Worm (Caenorhabditis elegans) whole organism, young adult: ENCODE data around the gene pqn-41.

Experiments
- B0019.2 ChIP-seq: fragments of 200-800 bp; sonication (Bioruptor generic); conservative IDR thresholded peaks from 2 replicates; pipeline ENCODE4 v1.3.6; 2022; ENCODE audit warnings: missing genetic modification reagents, missing genetic modification characterization, missing compliant biosample characterization
- F33H1.4 ChIP-seq: fragments of 200-800 bp; sonication (Bioruptor generic); IDR thresholded peaks from 2 replicates; pipeline ENCODE4 v1.3.6; 2022; ENCODE audit warnings: missing genetic modification reagents, missing genetic modification characterization, missing compliant biosample characterization
- F49E8.2 ChIP-seq: sonication (generic microtip); optimal IDR thresholded peaks from 3 replicates; lab custom pipeline; 2017; ENCODE audit warnings: missing genetic modification characterization, mild to moderate bottlenecking, missing compliant biosample characterization, antibody characterized with exemption, moderate library complexity; ENCODE audit not compliant: insufficient read depth
- F57C9.4 ChIP-seq: sonication (generic microtip); optimal IDR thresholded peaks from 2 replicates; lab custom pipeline; 2017; ENCODE audit warnings: mild to moderate bottlenecking, missing genetic modification characterization, missing compliant biosample characterization
- Y53G8AR.9 ChIP-seq: fragments of 200-800 bp; sonication (Bioruptor generic); conservative IDR thresholded peaks from 2 replicates; pipeline ENCODE4 v1.3.6; 2022; ENCODE audit warnings: missing genetic modification reagents, missing genetic modification characterization, missing compliant biosample characterization
- Y79H2A.3 ChIP-seq: fragments of 200-800 bp; sonication (Bioruptor generic); conservative IDR thresholded peaks from 2 replicates; pipeline ENCODE4 v1.3.6; 2022; ENCODE audit warnings: missing genetic modification reagents, missing genetic modification characterization, missing compliant biosample characterization
- aptf-2 ChIP-seq: fragments of 200-800 bp; sonication (Bioruptor generic); conservative IDR thresholded peaks from 2 replicates; pipeline ENCODE4 v1.3.6; 2022; ENCODE audit warnings: missing genetic modification reagents, missing genetic modification characterization, missing compliant biosample characterization
- athp-1 ChIP-seq: sonication (generic microtip); optimal IDR thresholded peaks from 2 replicates; lab custom pipeline; 2017; ENCODE audit warnings: mild to moderate bottlenecking, missing genetic modification characterization, missing compliant biosample characterization
- cebp-1 ChIP-seq, 2 experiments: fragments of 200-800 bp in 1 of 2; sonication (Bioruptor generic) in 1 of 2; sonication (generic microtip) in 1 of 2; IDR thresholded peaks in 1 of 2; optimal IDR thresholded peaks in 1 of 2; 2 replicates each; pipeline versions ENCODE4 v1.3.6 to Lab custom; 2017 to 2022; ENCODE audit warnings: missing compliant biosample characterization in 2 of 2, missing genetic modification characterization in 2 of 2, mild to moderate bottlenecking in 1 of 2, missing genetic modification reagents in 1 of 2, moderate library complexity in 1 of 2
- cebp-2 ChIP-seq: fragments of 200-800 bp; sonication (Bioruptor generic); IDR thresholded peaks from 2 replicates; pipeline ENCODE4 v1.3.6; 2022; ENCODE audit warnings: missing genetic modification characterization, missing compliant biosample characterization
- ceh-40 ChIP-seq: fragments of 200-800 bp; sonication (Bioruptor generic); IDR thresholded peaks from 2 replicates; pipeline ENCODE4 v1.3.6; 2022; ENCODE audit warnings: missing genetic modification characterization, missing compliant biosample characterization
- ceh-91 ChIP-seq: fragments of 200-800 bp; sonication (Bioruptor generic); IDR thresholded peaks from 2 replicates; pipeline ENCODE4 v1.3.6; 2022; ENCODE audit warnings: missing genetic modification reagents, missing genetic modification characterization, missing compliant biosample characterization
- dox-1 ChIP-seq: fragments of 200-800 bp; sonication (Bioruptor generic); IDR thresholded peaks from 2 replicates; pipeline ENCODE4 v1.3.6; 2022; ENCODE audit warnings: missing genetic modification reagents, missing genetic modification characterization, missing compliant biosample characterization
- ekl-4 ChIP-seq: fragments of 200-800 bp; sonication (Bioruptor generic); IDR thresholded peaks from 2 replicates; pipeline ENCODE4 v1.3.6; 2022; ENCODE audit warnings: missing genetic modification reagents, missing genetic modification characterization, missing compliant biosample characterization
- hmg-1.2 ChIP-seq: fragments of 200-800 bp; sonication (Bioruptor generic); IDR thresholded peaks from 2 replicates; pipeline ENCODE4 v1.3.6; 2022; ENCODE audit warnings: missing genetic modification reagents, missing genetic modification characterization, missing compliant biosample characterization
- lag-1 ChIP-seq: fragments of 200-800 bp; sonication (Bioruptor generic); IDR thresholded peaks from 2 replicates; pipeline ENCODE4 v1.3.6; 2022; ENCODE audit warnings: missing genetic modification reagents, missing genetic modification characterization, missing compliant biosample characterization
- let-526 ChIP-seq: fragments of 200-800 bp; sonication (Bioruptor generic); IDR thresholded peaks from 2 replicates; pipeline ENCODE4 v1.3.6; 2022; ENCODE audit warnings: missing genetic modification reagents, missing genetic modification characterization, missing compliant biosample characterization
- lin-26 ChIP-seq: fragments of 200-800 bp; sonication (Bioruptor generic); IDR thresholded peaks from 2 replicates; pipeline ENCODE4 v1.3.6; 2022; ENCODE audit warnings: missing genetic modification reagents, missing genetic modification characterization, missing compliant biosample characterization
- lsl-1 ChIP-seq: fragments of 200-800 bp; sonication (Bioruptor generic); optimal IDR thresholded peaks from 2 replicates; lab custom pipeline; 2018; ENCODE audit warnings: mild to moderate bottlenecking, missing genetic modification characterization, moderate library complexity, missing compliant biosample characterization
- madf-3 ChIP-seq: fragments of 200-800 bp; sonication (Bioruptor generic); IDR thresholded peaks from 2 replicates; pipeline ENCODE4 v1.3.6; 2022; ENCODE audit warnings: missing genetic modification reagents, missing genetic modification characterization, missing compliant biosample characterization
- mcd-1 ChIP-seq: fragments of 200-800 bp; sonication (Bioruptor generic); IDR thresholded peaks from 2 replicates; pipeline ENCODE4 v1.3.6; 2022; ENCODE audit warnings: missing genetic modification reagents, missing genetic modification characterization, missing compliant biosample characterization
- mel-28 ChIP-seq: sonication (generic microtip); optimal IDR thresholded peaks from 2 replicates; lab custom pipeline; 2016; ENCODE audit warnings: borderline replicate concordance, mild to moderate bottlenecking, missing genetic modification characterization, missing compliant biosample characterization
- mxl-1 ChIP-seq: sonication (generic microtip); optimal IDR thresholded peaks from 2 replicates; lab custom pipeline; 2016; ENCODE audit warnings: missing genetic modification characterization, missing compliant biosample characterization
- nfya-1 ChIP-seq: sonication (generic microtip); optimal IDR thresholded peaks from 2 replicates; lab custom pipeline; 2017; ENCODE audit warnings: antibody characterized with exemption, missing compliant biosample characterization, missing genetic modification characterization, borderline replicate concordance; ENCODE audit not compliant: insufficient read depth
- rec-8 ChIP-seq, 2 experiments: sonication (generic microtip); optimal IDR thresholded peaks; 2 replicates each; lab custom pipeline; 2016; ENCODE audit warnings: mild to moderate bottlenecking in 2 of 2, missing genetic modification characterization in 2 of 2, missing genetic modification reagents in 2 of 2, missing genotype in 2 of 2, missing biosample characterization in 1 of 2, missing compliant biosample characterization in 1 of 2, moderate library complexity in 1 of 2
- sdz-38 ChIP-seq: sonication (generic microtip); optimal IDR thresholded peaks from 2 replicates; lab custom pipeline; 2016; ENCODE audit warnings: missing genotype, missing genetic modification characterization, missing compliant biosample characterization
- snpc-3.4 ChIP-seq: sonication (generic microtip); optimal IDR thresholded peaks from 2 replicates; lab custom pipeline; 2017; ENCODE audit warnings: missing genetic modification characterization, mild to moderate bottlenecking, missing compliant biosample characterization, antibody characterized with exemption, moderate library complexity, missing genotype, missing genetic modification reagents
- tbp1 ChIP-seq: fragments of 200-800 bp; sonication (Bioruptor generic); optimal IDR thresholded peaks from 2 replicates; lab custom pipeline; 2018; ENCODE audit warnings: mild to moderate bottlenecking, missing genetic modification characterization, missing compliant biosample characterization
- unc-130 ChIP-seq: sonication (generic microtip); optimal IDR thresholded peaks from 2 replicates; lab custom pipeline; 2016; ENCODE audit warnings: missing genetic modification reagents, missing genetic modification characterization, missing compliant biosample characterization
- zfh-2 ChIP-seq: fragments of 200-800 bp; sonication (Bioruptor generic); conservative IDR thresholded peaks from 2 replicates; pipeline ENCODE4 v1.3.6; 2022; ENCODE audit warnings: missing genetic modification reagents, missing genetic modification characterization, missing compliant biosample characterization
- zim-3 ChIP-seq: sonication (generic microtip); optimal IDR thresholded peaks from 2 replicates; lab custom pipeline; 2017; ENCODE audit warnings: mild to moderate bottlenecking, missing genetic modification characterization, moderate library complexity, missing compliant biosample characterization
- ztf-6 ChIP-seq: fragments of 200-800 bp; sonication (Bioruptor generic); IDR thresholded peaks from 2 replicates; pipeline ENCODE4 v1.3.6; 2022; ENCODE audit warnings: missing genetic modification reagents, missing genetic modification characterization, missing compliant biosample characterization

The pqn-41 gene

ce11 chrIII:1876267-1876865, 29.4 kb upstream of the pqn-41 start:
- TF ChIP-seq aptf-2 (GFP tag; lab: Robert Waterston, UW) (no peak), Y53G8AR.9 (no peak), lin-26 (no peak), ceh-91 (GFP tag; lab: Robert Waterston, UW) (no peak), ekl-4 (GFP tag; lab: Robert Waterston, UW) (no peak), ztf-6 (GFP tag; lab: Robert Waterston, UW) (no peak), athp-1 (tag; lab: Kevin White, UChicago) (no peak), madf-3 (GFP tag; lab: Robert Waterston, UW) (no peak), dox-1 (no peak), F49E8.2 (no peak)
- TF ChIP-seq, all 124 proteins: peak for 0

ce11 chrIII:1877189-1877588, 28.6 kb upstream of the pqn-41 start:
- TF ChIP-seq cebp-1 (GFP tag; IDR thresholded peaks at IDR 0.05; lab: Robert Waterston, UW) (no peak), cebp-1 (tag; optimal IDR thresholded peaks at IDR 0.05; lab: Kevin White, UChicago) (peak; percentile 0), zim-3 (tag; lab: Kevin White, UChicago) (no peak), hmg-1.2 (0 out of 2 replicates have a peak, but pooled peaks have one; percentile 8), lsl-1 (GFP tag; lab: Kevin White, UChicago) (peak; percentile 59), dox-1 (0 out of 2 replicates have a peak, but pooled peaks have one; percentile 18), let-526 (GFP tag; lab: Robert Waterston, UW) (no peak), F33H1.4 (GFP tag; lab: Robert Waterston, UW) (peak; percentile 69), lin-26 (0 out of 2 replicates have a peak, but pooled peaks have one; percentile 15)
- TF ChIP-seq, all 124 proteins: peak for 6

ce11 chrIII:1878065-1878464, 27.7 kb upstream of the pqn-41 start, which contains the start of gene smi-1:
Gene smi-1 (plus strand): TSS chrIII:1878365.
- TF ChIP-seq zfh-2 (GFP tag; lab: Robert Waterston, UW) (0 out of 2 replicates have a peak, but pooled peaks have one; percentile 18), snpc-3.4 (no peak)

- TF ChIP-seq mcd-1: no peak
- no peak for TF ChIP-seq lin-26
- TF ChIP-seq unc-130: no peak
- no peak for TF ChIP-seq tbp1 (GFP tag; lab: Kevin White, UChicago)
- no peak for TF ChIP-seq lag-1
- no peak for TF ChIP-seq rec-8 (tag; optimal IDR thresholded peaks at IDR 0.05; lab: Kevin White, UChicago)
- TF ChIP-seq mel-28 (tag; lab: Kevin White, UChicago): no peak
- no peak for TF ChIP-seq zim-3 (tag; lab: Kevin White, UChicago)
- TF ChIP-seq snpc-3.4: no peak
- no peak for TF ChIP-seq mxl-1
- TF ChIP-seq cebp-2 (GFP tag; lab: Robert Waterston, UW): no peak
- no peak for TF ChIP-seq F57C9.4 (tag; lab: Kevin White, UChicago)
- TF ChIP-seq nfya-1: no peak
- TF ChIP-seq ceh-40 (GFP tag; lab: Robert Waterston, UW): no peak
- no peak for TF ChIP-seq Y79H2A.3
- no peak for TF ChIP-seq B0019.2 (GFP tag; lab: Robert Waterston, UW)
- no peak for TF ChIP-seq sdz-38
Measured at ce11 chrIII:1878918-1879317, 26.8 kb upstream of the pqn-41 start.
